Fruit fly (Drosophila melanogaster): ENCODE measurements around the gene SLIRP2.

SLIRP2 gene

DNA sequence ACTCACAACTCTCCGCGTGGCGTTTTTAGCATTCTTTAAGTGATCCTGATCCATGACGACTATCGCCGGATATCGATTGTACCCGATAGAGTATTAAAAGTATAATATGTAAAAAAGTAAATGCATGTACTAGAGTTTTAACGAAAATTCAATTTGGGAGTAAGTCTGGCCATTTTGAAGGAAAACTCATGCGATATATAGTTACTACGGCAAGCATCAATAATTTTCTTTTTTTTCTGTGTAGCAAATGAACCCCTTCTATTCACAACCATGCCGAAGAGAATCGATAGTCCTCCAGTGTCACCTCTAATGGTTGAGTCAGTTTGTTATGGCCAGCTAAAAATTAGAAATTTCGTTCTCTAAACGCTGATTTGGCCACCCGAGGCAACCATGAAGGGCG lies 1.8 kb downstream of the SLIRP2 start, which contains the start of the genes Sys1 and Dhod (continued):
- peak; percentile 77 for TF ChIP-seq CG7786 (GFP tag; optimal IDR thresholded peaks at IDR 0.05)
- TF ChIP-seq Sox102F (GFP tag; optimal IDR thresholded peaks at IDR 0.05): peak; percentile 62
- peak; percentile 36; the same call in 1 of the 2 replicates for TF ChIP-seq sens-2 (GFP tag; IDR thresholded peaks at IDR 0.05)
- TF ChIP-seq Nf-YA (GFP tag; IDR thresholded peaks at IDR 0.05): peak; percentile 24; the same call in 1 of the 2 replicates
- TF ChIP-seq HLH3B (GFP tag; IDR thresholded peaks at IDR 0.05): peak; percentile 62
- TF ChIP-seq CG12769 (tag; optimal IDR thresholded peaks at IDR 0.05): peak; percentile 64

dm6 chr3R:8654058-8654457 lies 3.2 kb downstream of the SLIRP2 start:
- no peak for TF ChIP-seq CG10267 (tag; optimal IDR thresholded peaks at IDR 0.05)
- TF ChIP-seq CG3065 (GFP tag; optimal IDR thresholded peaks at IDR 0.05): no peak
- TF ChIP-seq ato (GFP tag; IDR thresholded peaks at IDR 0.05; ENCODE audit: partially characterized antibody): no peak
- TF ChIP-seq Mrtf (GFP tag; IDR thresholded peaks at IDR 0.05): no peak
- no peak for TF ChIP-seq Poxn (GFP tag; IDR thresholded peaks at IDR 0.05)
- TF ChIP-seq gsb (GFP tag; IDR thresholded peaks at IDR 0.05): 0 out of 2 replicates have a peak, but pooled peaks have one; percentile 29
- no peak for TF ChIP-seq MESR4 (GFP tag; optimal IDR thresholded peaks at IDR 0.05)
- peak; percentile 75 for TF ChIP-seq Med (GFP tag)
- TF ChIP-seq z (GFP tag; IDR thresholded peaks at IDR 0.05): no peak
- TF ChIP-seq inv (GFP tag; IDR thresholded peaks at IDR 0.05; ENCODE audit: partially characterized antibody): no peak
- TF ChIP-seq gcm2 (GFP tag; optimal IDR thresholded peaks at IDR 0.05): no peak
- no peak for TF ChIP-seq CG8765 (GFP tag; IDR thresholded peaks at IDR 0.05)
- TF ChIP-seq corto (GFP tag; optimal IDR thresholded peaks at IDR 0.05): no peak
- no peak for TF ChIP-seq trem (tag; optimal IDR thresholded peaks at IDR 0.05)
- TF ChIP-seq phol (tag; optimal IDR thresholded peaks at IDR 0.05): no peak
- TF ChIP-seq zen (tag; optimal IDR thresholded peaks at IDR 0.05): no peak
- no peak for TF ChIP-seq sisA (GFP tag; IDR thresholded peaks at IDR 0.05)
- peak; percentile 53 for TF ChIP-seq sens (GFP tag)
- TF ChIP-seq gem (tag; optimal IDR thresholded peaks at IDR 0.05): no peak
- TF ChIP-seq toy (GFP tag; IDR thresholded peaks at IDR 0.05): no peak
- TF ChIP-seq CG6175 (GFP tag; IDR thresholded peaks at IDR 0.05): no peak
- TF ChIP-seq CG10431 (GFP tag; optimal IDR thresholded peaks at IDR 0.05): no peak
- no peak for TF ChIP-seq dpn (GFP tag; optimal IDR thresholded peaks at IDR 0.05)
- TF ChIP-seq CG8281 (tag; optimal IDR thresholded peaks at IDR 0.05): no peak
- TF ChIP-seq Dek (tag; optimal IDR thresholded peaks at IDR 0.05): no peak
- no peak for TF ChIP-seq chif (GFP tag; optimal IDR thresholded peaks at IDR 0.05)
- TF ChIP-seq Ets65A (GFP tag): peak; percentile 71
- TF ChIP-seq Spps (tag; optimal IDR thresholded peaks at IDR 0.05): no peak
- no peak for TF ChIP-seq HLHmδ (GFP tag; optimal IDR thresholded peaks at IDR 0.05)

- no peak for TF ChIP-seq ash1 (GFP tag; optimal IDR thresholded peaks at IDR 0.05)
- no peak for TF ChIP-seq pho (GFP tag; optimal IDR thresholded peaks at IDR 0.05)
- no peak for TF ChIP-seq NC2α (GFP tag; optimal IDR thresholded peaks at IDR 0.05)
- no peak for TF ChIP-seq TFAM (GFP tag; optimal IDR thresholded peaks at IDR 0.05)
- TF ChIP-seq inv (GFP tag; IDR thresholded peaks at IDR 0.05; ENCODE audit: partially characterized antibody): no peak
- TF ChIP-seq CG7928 (GFP tag; optimal IDR thresholded peaks at IDR 0.05): no peak
- TF ChIP-seq CG1529 (GFP tag; optimal IDR thresholded peaks at IDR 0.05): no peak
- peak; percentile 64 for TF ChIP-seq exex (tag; optimal IDR thresholded peaks at IDR 0.05)
- no peak for TF ChIP-seq Dfd (GFP tag; optimal IDR thresholded peaks at IDR 0.05)
- TF ChIP-seq Dref (GFP tag; IDR thresholded peaks at IDR 0.05): no peak
- TF ChIP-seq CG10431 (GFP tag; optimal IDR thresholded peaks at IDR 0.05): no peak
- TF ChIP-seq HmgZ (tag; optimal IDR thresholded peaks at IDR 0.05): peak; percentile 8
- TF ChIP-seq yki (optimal IDR thresholded peaks at IDR 0.05): no peak
- no peak for TF ChIP-seq Dll (GFP tag; IDR thresholded peaks at IDR 0.05; ENCODE audit: partially characterized antibody)
- no peak for TF ChIP-seq CG8281 (tag; optimal IDR thresholded peaks at IDR 0.05)
- TF ChIP-seq CG15011 (GFP tag; optimal IDR thresholded peaks at IDR 0.05): no peak
- TF ChIP-seq MTF-1 (GFP tag; optimal IDR thresholded peaks at IDR 0.05; ENCODE audit: borderline replicate concordance): no peak
- no peak for TF ChIP-seq CG12744 (GFP tag; optimal IDR thresholded peaks at IDR 0.05)
- no peak for TF ChIP-seq nerfin-1 (tag; optimal IDR thresholded peaks at IDR 0.05)
Observed at dm6 chr3R:8654666-8655065, 3.8 kb downstream of the SLIRP2 start, which contains the start of gene CG42489. Gene CG42489 (minus strand): TSS chr3R:8654766.

All from whole organism, embryonic.